Worm (Caenorhabditis elegans) whole organism, L4/young adult: Measurements from ENCODE around the gene fbxb-103.

Source experiments
- W03F9.2 ChIP-seq: fragments of 150-350 bp; optimal IDR thresholded peaks from 2 replicates; lab custom pipeline; 2014; ENCODE audit warnings: missing biosample characterization, missing genetic modification characterization
- dao-5 ChIP-seq: sonication (generic microtip); optimal IDR thresholded peaks from 2 replicates; lab custom pipeline; 2016; ENCODE audit warnings: missing genotype, missing genetic modification characterization, moderate library complexity, missing compliant biosample characterization
- him-1 ChIP-seq: sonication (generic microtip); optimal IDR thresholded peaks from 2 replicates; lab custom pipeline; 2016; ENCODE audit warnings: missing genotype, missing genetic modification reagents, missing genetic modification characterization, missing compliant biosample characterization

Gene fbxb-103

DNA sequence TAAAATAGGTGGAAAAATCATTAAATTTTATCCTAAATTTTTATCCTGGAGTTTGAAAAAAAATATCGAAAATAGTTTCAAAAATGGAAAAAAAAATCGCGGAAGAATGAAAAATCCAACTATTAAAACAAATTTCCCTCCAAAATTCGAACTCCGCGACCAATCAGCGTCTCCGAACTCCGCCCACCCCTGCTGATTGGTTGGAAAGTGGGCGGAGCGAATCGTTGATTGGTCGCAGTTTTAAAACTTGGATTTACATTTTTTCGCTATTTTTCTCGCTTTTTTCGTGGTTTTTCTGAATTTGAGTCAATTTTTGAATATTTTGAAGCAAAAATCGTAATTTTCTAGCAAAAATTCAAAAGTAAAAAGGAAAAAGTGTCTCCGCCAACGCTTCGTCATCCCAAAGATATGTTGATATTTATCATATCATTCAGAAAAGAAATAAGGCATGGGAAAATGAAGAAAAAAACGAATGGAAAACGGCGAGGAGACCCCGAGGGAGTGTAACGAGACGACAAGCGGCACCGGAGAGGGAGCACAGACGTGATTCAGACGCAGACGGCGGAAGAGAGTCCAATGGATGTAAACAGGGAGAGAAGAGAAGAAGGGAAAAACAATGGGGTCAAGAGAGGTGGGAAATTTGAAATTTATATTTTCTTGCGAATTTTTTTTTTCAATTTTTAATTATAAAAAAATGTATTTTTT is 23.7 kb downstream of the fbxb-103 start:
- TF ChIP-seq W03F9.2 (tag; lab: Kevin White, UChicago): peak; percentile 72
- TF ChIP-seq him-1 (tag; lab: Kevin White, UChicago): no peak
- TF ChIP-seq dao-5 (tag; lab: Kevin White, UChicago): no peak

DNA sequence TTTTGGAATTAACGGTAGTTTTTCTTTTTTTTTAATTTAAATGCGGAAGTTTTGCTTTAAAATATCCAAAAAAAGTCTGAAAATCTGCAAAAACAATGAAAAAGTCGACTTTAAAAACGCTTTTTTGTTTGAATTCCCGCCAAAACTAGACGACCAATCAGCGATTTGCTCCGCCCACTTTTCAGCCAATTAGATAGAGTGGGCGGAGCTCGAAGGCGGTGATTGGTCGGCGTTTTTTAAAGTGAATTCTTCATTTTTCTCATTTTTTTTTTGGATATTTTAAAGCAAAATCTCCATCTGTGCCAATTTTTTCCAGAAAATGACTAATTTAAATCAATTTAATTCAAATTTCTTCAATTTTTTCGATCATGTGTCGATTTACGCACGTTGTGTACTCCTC is 24.3 kb downstream of the fbxb-103 start:
- TF ChIP-seq W03F9.2 (tag; lab: Kevin White, UChicago) (no peak), dao-5 (tag; lab: Kevin White, UChicago) (no peak), him-1 (tag; lab: Kevin White, UChicago) (no peak)

DNA sequence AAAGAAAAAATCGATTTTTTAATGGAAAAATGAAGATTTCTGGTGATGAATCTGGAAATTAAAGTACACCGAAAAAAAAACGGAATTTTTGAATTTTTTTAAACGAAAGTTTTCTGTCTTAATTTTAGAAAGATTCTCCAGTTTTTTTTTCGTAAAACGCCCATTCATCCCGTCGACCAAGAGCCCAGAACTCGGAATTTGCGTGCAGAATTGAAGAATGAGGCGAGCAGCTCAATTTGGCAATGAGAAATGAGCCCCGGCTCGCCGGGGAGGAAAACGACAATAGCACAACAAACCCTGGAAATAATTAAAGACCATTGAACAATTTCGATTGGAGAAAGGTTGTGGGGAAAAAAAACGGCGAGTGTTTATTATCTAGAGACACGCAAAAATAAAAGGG is 24.9 kb downstream of the fbxb-103 start:
- no peak for TF ChIP-seq W03F9.2 (tag; lab: Kevin White, UChicago)
- no peak for TF ChIP-seq dao-5 (tag; lab: Kevin White, UChicago)
- TF ChIP-seq him-1 (tag; lab: Kevin White, UChicago): no peak

ce11 chrII:3933640-3934039 is 26.7 kb downstream of the fbxb-103 start, which contains the start of gene Y14H12B.2:
TSS of gene Y14H12B.2 (minus strand) at chrII:3933740.
- TF ChIP-seq dao-5 (tag; lab: Kevin White, UChicago): no peak
- no peak for TF ChIP-seq W03F9.2 (tag; lab: Kevin White, UChicago)
- no peak for TF ChIP-seq him-1 (tag; lab: Kevin White, UChicago)

DNA sequence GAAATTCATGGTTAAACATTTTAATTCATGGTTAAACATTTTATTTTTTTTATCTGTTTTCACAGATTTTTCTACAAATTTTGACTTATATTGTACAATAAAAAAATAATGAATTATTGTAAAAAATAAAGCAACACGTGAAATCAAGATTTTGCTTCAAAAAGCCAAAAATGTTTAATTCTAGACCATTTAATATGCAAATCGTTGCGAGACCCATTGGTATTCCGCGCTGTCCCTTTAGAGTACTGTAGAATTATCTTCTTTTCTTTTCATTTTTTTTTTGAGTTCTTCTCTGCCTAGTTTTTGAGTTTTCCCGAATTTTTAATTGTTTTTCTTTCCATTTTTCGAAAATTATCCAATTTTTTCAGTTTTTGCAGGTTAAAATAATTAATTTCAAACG is 27.1 kb downstream of the fbxb-103 start, which contains the start of gene Y14H12B.1:
Y14H12B.1 (plus strand) TSS at position 363 of the 400 bp plus-strand sequence.
- TF ChIP-seq W03F9.2 (tag; lab: Kevin White, UChicago): no peak
- TF ChIP-seq him-1 (tag; lab: Kevin White, UChicago): no peak
- TF ChIP-seq dao-5 (tag; lab: Kevin White, UChicago): no peak

- TF ChIP-seq him-1 (tag; lab: Kevin White, UChicago): no peak
- no peak for TF ChIP-seq W03F9.2 (tag; lab: Kevin White, UChicago)
- no peak for TF ChIP-seq dao-5 (tag; lab: Kevin White, UChicago)
Observed at ce11 chrII:3935098-3935497, 28.2 kb downstream of the fbxb-103 start.

- TF ChIP-seq him-1 (tag; lab: Kevin White, UChicago): no peak
- TF ChIP-seq dao-5 (tag; lab: Kevin White, UChicago): no peak
- no peak for TF ChIP-seq W03F9.2 (tag; lab: Kevin White, UChicago)
Observed at ce11 chrII:3935990-3936389, 29.1 kb downstream of the fbxb-103 start.

DNA sequence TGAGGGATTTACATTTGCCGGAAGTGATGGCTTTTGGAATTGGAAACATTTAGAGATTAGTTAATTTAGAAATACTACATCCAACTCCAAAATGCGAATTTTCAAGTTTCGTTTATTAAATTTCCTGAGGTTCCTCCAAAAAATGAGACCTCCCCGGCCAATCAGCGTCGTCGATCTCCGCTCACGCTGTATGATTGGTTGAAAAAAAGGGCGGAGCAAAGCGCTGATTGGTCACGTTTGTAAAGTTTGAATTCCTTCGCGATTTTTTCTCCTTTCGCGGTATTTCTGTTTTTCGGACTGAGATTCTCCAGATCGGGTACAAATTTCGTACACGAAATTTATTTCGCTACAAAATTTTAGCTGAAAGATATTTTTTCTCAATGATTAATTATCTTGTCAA is 40.5 kb downstream of the fbxb-103 start:
- no peak for TF ChIP-seq W03F9.2 (tag; lab: Kevin White, UChicago)
- no peak for TF ChIP-seq him-1 (tag; lab: Kevin White, UChicago)
- no peak for TF ChIP-seq dao-5 (tag; lab: Kevin White, UChicago)

DNA sequence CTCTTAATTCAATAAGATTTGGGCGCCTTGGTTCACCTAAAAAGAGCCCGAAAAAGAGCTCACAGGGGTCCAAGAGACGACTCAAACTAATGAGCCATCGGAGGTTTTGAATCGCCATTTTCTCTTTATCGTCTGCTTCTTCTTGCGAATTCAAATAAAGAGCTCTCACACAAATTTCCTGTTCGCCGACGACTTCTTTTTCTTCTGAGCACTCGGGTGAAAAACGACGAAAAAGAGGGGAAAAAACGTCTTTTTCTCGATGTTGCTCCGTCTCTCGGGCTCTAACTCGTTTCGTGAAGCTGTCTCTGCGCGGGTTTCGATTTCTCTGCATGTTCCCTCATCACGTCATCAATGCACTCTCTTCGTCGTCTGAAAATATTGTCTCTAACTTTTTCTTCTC is 41.6 kb downstream of the fbxb-103 start:
- TF ChIP-seq dao-5 (tag; lab: Kevin White, UChicago) (no peak), W03F9.2 (tag; lab: Kevin White, UChicago) (no peak), him-1 (tag; lab: Kevin White, UChicago) (peak; percentile 10)

DNA sequence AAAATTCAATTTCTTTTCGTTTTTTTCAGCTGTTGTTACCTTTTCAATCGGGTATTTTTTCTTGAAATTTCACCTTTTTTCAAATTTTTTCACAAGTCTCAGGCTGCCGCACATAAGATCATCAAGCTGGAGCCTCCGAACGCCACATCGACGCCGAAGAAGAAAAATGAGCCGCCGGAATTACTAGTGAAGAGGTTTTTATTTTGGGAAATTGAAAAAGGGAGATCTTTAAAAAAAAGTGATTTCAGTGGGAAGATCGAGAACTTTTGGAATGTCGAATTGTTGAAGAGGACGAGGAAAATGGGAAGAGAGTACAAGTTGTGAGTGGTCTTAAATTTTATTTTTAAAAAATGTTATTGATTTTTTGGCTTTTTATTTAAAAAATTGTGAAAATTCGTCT is 43.1 kb downstream of the fbxb-103 start, which contains the start of gene sea-2:
sea-2 (plus strand) TSS at position 301 of the 400 bp plus-strand sequence.
- TF ChIP-seq him-1 (tag; lab: Kevin White, UChicago) (no peak), dao-5 (tag; lab: Kevin White, UChicago) (no peak), W03F9.2 (tag; lab: Kevin White, UChicago) (no peak)

ce11 chrII:3951354-3951753 is 44.4 kb downstream of the fbxb-103 start:
- TF ChIP-seq dao-5 (tag; lab: Kevin White, UChicago) (no peak), him-1 (tag; lab: Kevin White, UChicago) (no peak), W03F9.2 (tag; lab: Kevin White, UChicago) (no peak)

- TF ChIP-seq dao-5 (tag; lab: Kevin White, UChicago): no peak
- no peak for TF ChIP-seq W03F9.2 (tag; lab: Kevin White, UChicago)
- TF ChIP-seq him-1 (tag; lab: Kevin White, UChicago): no peak
Observed at ce11 chrII:3952368-3952767, 45.4 kb downstream of the fbxb-103 start.

- TF ChIP-seq W03F9.2 (tag; lab: Kevin White, UChicago) (no peak), him-1 (tag; lab: Kevin White, UChicago) (no peak), dao-5 (tag; lab: Kevin White, UChicago) (no peak)
Observed at ce11 chrII:3952967-3953366, 46.0 kb downstream of the fbxb-103 start.

ce11 chrII:3954018-3954417 is 47.1 kb downstream of the fbxb-103 start:
- TF ChIP-seq W03F9.2 (tag; lab: Kevin White, UChicago) (no peak), dao-5 (tag; lab: Kevin White, UChicago) (no peak), him-1 (tag; lab: Kevin White, UChicago) (no peak)
